Worm (Caenorhabditis elegans): Measurements from ENCODE around the gene rbm-42.

DNA sequence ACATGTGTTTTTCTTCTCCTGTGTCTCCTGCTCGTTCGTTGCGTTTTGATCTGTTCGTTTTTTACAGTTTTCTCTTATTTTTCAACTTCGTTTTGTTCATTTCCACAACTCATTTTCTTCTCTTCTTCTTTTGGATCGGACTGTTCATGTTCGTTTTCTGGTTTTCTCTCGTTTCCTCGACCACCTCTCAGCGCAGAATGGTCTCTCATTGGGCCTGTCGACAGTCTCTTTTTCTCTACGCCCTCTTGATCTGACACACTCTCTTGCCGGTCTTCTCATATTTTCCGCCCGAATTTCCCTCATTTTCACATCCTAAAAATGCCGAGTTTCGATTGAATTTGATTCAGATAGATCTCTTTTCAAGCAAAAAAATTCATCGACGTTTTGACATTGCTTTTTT is 28.6 kb upstream of the rbm-42 start:
- no peak for TF ChIP-seq W03F9.2 (tag; optimal IDR thresholded peaks at IDR 0.05)
- no peak for TF ChIP-seq him-1 (tag; optimal IDR thresholded peaks at IDR 0.05)

Data from whole organism, L4/young adult.